Fruit fly (Drosophila melanogaster) Kc167 (cell line): ENCODE measurements around the gene natalisin.

Experiments
- Myc ChIP-seq: fragments of >200 bp; optimal IDR thresholded peaks from 2 replicates; lab custom pipeline; 2017; ENCODE audit warnings: missing external identifiers
- h ChIP-seq: fragments of >200 bp; optimal IDR thresholded peaks from 3 replicates; lab custom pipeline; 2018; ENCODE audit warnings: missing external identifiers
- psq ChIP-seq: fragments of >200 bp; optimal IDR thresholded peaks from 2 replicates; lab custom pipeline; 2017; ENCODE audit warnings: missing external identifiers
- ttk ChIP-seq: sonication (Bioruptor generic); optimal IDR thresholded peaks from 2 replicates; lab custom pipeline; 2017; ENCODE audit warnings: missing external identifiers

dm6 chr3R:14421818-14422217 is 3.4 kb downstream of the natalisin start:
- TF ChIP-seq Myc (lab: Kevin White, UChicago) (no peak), psq (lab: Kevin White, UChicago) (no peak), ttk (no peak), h (lab: Kevin White, UChicago) (no peak)
